Worm (Caenorhabditis elegans) whole organism, young adult: ENCODE measurements around the gene F46B6.12.

Source experiments
- B0035.1 ChIP-seq: sonication (generic microtip); optimal IDR thresholded peaks from 2 replicates; lab custom pipeline; 2016; ENCODE audit warnings: missing genetic modification characterization, mild to moderate bottlenecking, missing compliant biosample characterization, missing genotype, missing genetic modification reagents
- B0261.1 ChIP-seq: sonication (generic microtip); optimal IDR thresholded peaks from 2 replicates; lab custom pipeline; 2016; ENCODE audit warnings: mild to moderate bottlenecking, missing genetic modification characterization, moderate library complexity, missing compliant biosample characterization
- B0336.3 ChIP-seq: fragments of 200-800 bp; sonication (Bioruptor generic); IDR thresholded peaks from 2 replicates; pipeline ENCODE4 v1.3.6; 2022; ENCODE audit warnings: missing genetic modification characterization, missing compliant biosample characterization
- F23B12.7 ChIP-seq: sonication (generic microtip); optimal IDR thresholded peaks from 2 replicates; lab custom pipeline; 2017; ENCODE audit warnings: missing genetic modification characterization, mild to moderate bottlenecking, missing compliant biosample characterization, antibody characterized with exemption, moderate library complexity; ENCODE audit not compliant: insufficient read depth
- F33H1.4 ChIP-seq: fragments of 200-800 bp; sonication (Bioruptor generic); IDR thresholded peaks from 2 replicates; pipeline ENCODE4 v1.3.6; 2022; ENCODE audit warnings: missing genetic modification reagents, missing genetic modification characterization, missing compliant biosample characterization
- F37B4.10 ChIP-seq: fragments of 200-800 bp; sonication (Bioruptor generic); IDR thresholded peaks from 2 replicates; pipeline ENCODE4 v1.3.6; 2022; ENCODE audit warnings: missing genetic modification characterization, missing compliant biosample characterization
- F49E8.2 ChIP-seq: sonication (generic microtip); optimal IDR thresholded peaks from 3 replicates; lab custom pipeline; 2017; ENCODE audit warnings: missing genetic modification characterization, mild to moderate bottlenecking, missing compliant biosample characterization, antibody characterized with exemption, moderate library complexity; ENCODE audit not compliant: insufficient read depth
- F55B11.4 ChIP-seq: sonication (generic microtip); optimal IDR thresholded peaks from 2 replicates; lab custom pipeline; 2016; ENCODE audit warnings: missing compliant biosample characterization, missing genetic modification characterization, borderline replicate concordance; ENCODE audit not compliant: insufficient read depth
- F57C9.4 ChIP-seq: sonication (generic microtip); optimal IDR thresholded peaks from 2 replicates; lab custom pipeline; 2017; ENCODE audit warnings: mild to moderate bottlenecking, missing genetic modification characterization, missing compliant biosample characterization
- ZK185.1 ChIP-seq: sonication (generic microtip); optimal IDR thresholded peaks from 2 replicates; lab custom pipeline; 2016; ENCODE audit warnings: mild to moderate bottlenecking, missing genetic modification characterization, missing compliant biosample characterization; ENCODE audit not compliant: poor library complexity, severe bottlenecking
- ama-1 ChIP-seq, 3 experiments: fragments of 150-350 bp in 1 of 3; sonication (generic microtip) in 2 of 3; optimal IDR thresholded peaks; 2 replicates each; lab custom pipeline; 2014 to 2018; ENCODE audit warnings: missing biosample characterization in 2 of 3, missing genetic modification characterization in 2 of 3, missing genetic modification reagents in 2 of 3
- athp-1 ChIP-seq: sonication (generic microtip); optimal IDR thresholded peaks from 2 replicates; lab custom pipeline; 2017; ENCODE audit warnings: mild to moderate bottlenecking, missing genetic modification characterization, missing compliant biosample characterization
- attf-3 ChIP-seq: fragments of 200-800 bp; sonication (Bioruptor generic); conservative IDR thresholded peaks from 2 replicates; pipeline ENCODE4 v1.3.6; 2022; ENCODE audit warnings: missing genetic modification reagents, missing genetic modification characterization, missing compliant biosample characterization
- attf-5 ChIP-seq: fragments of 200-800 bp; sonication (Bioruptor generic); optimal IDR thresholded peaks from 2 replicates; lab custom pipeline; 2018; ENCODE audit warnings: mild to moderate bottlenecking, missing genetic modification characterization, missing compliant biosample characterization
- attf-6 ChIP-seq: fragments of 200-800 bp; sonication (Bioruptor generic); IDR thresholded peaks from 2 replicates; pipeline ENCODE4 v1.3.6; 2022; ENCODE audit warnings: missing genetic modification reagents, missing genetic modification characterization, missing compliant biosample characterization
- ccch-3 ChIP-seq: fragments of 200-800 bp; sonication (Bioruptor generic); optimal IDR thresholded peaks from 2 replicates; lab custom pipeline; 2018; ENCODE audit warnings: mild to moderate bottlenecking, missing genetic modification characterization, missing compliant biosample characterization
- cebp-1 ChIP-seq, 2 experiments: fragments of 200-800 bp in 1 of 2; sonication (Bioruptor generic) in 1 of 2; sonication (generic microtip) in 1 of 2; IDR thresholded peaks in 1 of 2; optimal IDR thresholded peaks in 1 of 2; 2 replicates each; pipeline versions ENCODE4 v1.3.6 to Lab custom; 2017 to 2022; ENCODE audit warnings: missing compliant biosample characterization in 2 of 2, missing genetic modification characterization in 2 of 2, mild to moderate bottlenecking in 1 of 2, missing genetic modification reagents in 1 of 2, moderate library complexity in 1 of 2
- ceh-40 ChIP-seq: fragments of 200-800 bp; sonication (Bioruptor generic); IDR thresholded peaks from 2 replicates; pipeline ENCODE4 v1.3.6; 2022; ENCODE audit warnings: missing genetic modification characterization, missing compliant biosample characterization
- chd-7 ChIP-seq: sonication (generic microtip); optimal IDR thresholded peaks from 2 replicates; lab custom pipeline; 2016; ENCODE audit warnings: mild to moderate bottlenecking, missing genetic modification characterization, moderate library complexity, missing compliant biosample characterization
- dox-1 ChIP-seq: fragments of 200-800 bp; sonication (Bioruptor generic); IDR thresholded peaks from 2 replicates; pipeline ENCODE4 v1.3.6; 2022; ENCODE audit warnings: missing genetic modification reagents, missing genetic modification characterization, missing compliant biosample characterization
- efl-1 ChIP-seq: fragments of 150-350 bp; optimal IDR thresholded peaks from 2 replicates; lab custom pipeline; 2014; ENCODE audit warnings: missing biosample characterization, missing genetic modification reagents, missing genetic modification characterization
- gei-17 ChIP-seq: fragments of 200-800 bp; sonication (Bioruptor generic); optimal IDR thresholded peaks from 2 replicates; lab custom pipeline; 2018; ENCODE audit warnings: mild to moderate bottlenecking, missing genetic modification characterization, missing compliant biosample characterization
- hlh-12 ChIP-seq: sonication (generic microtip); optimal IDR thresholded peaks from 2 replicates; lab custom pipeline; 2016; ENCODE audit warnings: missing genetic modification characterization, missing compliant biosample characterization
- hrde-1 ChIP-seq: sonication (generic microtip); optimal IDR thresholded peaks from 2 replicates; lab custom pipeline; 2016; ENCODE audit warnings: missing genetic modification characterization, mild to moderate bottlenecking, missing compliant biosample characterization, moderate library complexity, missing genotype, missing genetic modification reagents, borderline replicate concordance
- hsf-1 ChIP-seq: fragments of 200-800 bp; sonication (Bioruptor generic); IDR thresholded peaks from 2 replicates; pipeline ENCODE4 v1.3.6; 2022; ENCODE audit warnings: missing genetic modification reagents, missing genetic modification characterization, missing compliant biosample characterization
- lag-1 ChIP-seq: fragments of 200-800 bp; sonication (Bioruptor generic); IDR thresholded peaks from 2 replicates; pipeline ENCODE4 v1.3.6; 2022; ENCODE audit warnings: missing genetic modification reagents, missing genetic modification characterization, missing compliant biosample characterization
- let-607 ChIP-seq, 2 experiments: fragments of 200-800 bp in 1 of 2; sonication (Bioruptor generic) in 1 of 2; sonication (generic microtip) in 1 of 2; optimal IDR thresholded peaks; 2 replicates each; lab custom pipeline; 2016 to 2018; ENCODE audit warnings: mild to moderate bottlenecking in 2 of 2, missing compliant biosample characterization in 2 of 2, missing genetic modification characterization in 2 of 2, moderate library complexity in 2 of 2, missing genotype in 1 of 2
- lin-26 ChIP-seq: fragments of 200-800 bp; sonication (Bioruptor generic); IDR thresholded peaks from 2 replicates; pipeline ENCODE4 v1.3.6; 2022; ENCODE audit warnings: missing genetic modification reagents, missing genetic modification characterization, missing compliant biosample characterization
- lsl-1 ChIP-seq: fragments of 200-800 bp; sonication (Bioruptor generic); optimal IDR thresholded peaks from 2 replicates; lab custom pipeline; 2018; ENCODE audit warnings: mild to moderate bottlenecking, missing genetic modification characterization, moderate library complexity, missing compliant biosample characterization
- lsy-27 ChIP-seq: sonication (generic microtip); optimal IDR thresholded peaks from 2 replicates; lab custom pipeline; 2017; ENCODE audit warnings: missing genetic modification characterization, mild to moderate bottlenecking, missing compliant biosample characterization, antibody characterized with exemption, missing genotype, borderline replicate concordance; ENCODE audit not compliant: insufficient read depth
- madf-6 ChIP-seq: fragments of 200-800 bp; sonication (Bioruptor generic); IDR thresholded peaks from 2 replicates; pipeline ENCODE4 v1.3.6; 2022; ENCODE audit warnings: missing genetic modification reagents, missing genetic modification characterization, missing compliant biosample characterization
- madf-8 ChIP-seq: fragments of 200-800 bp; sonication (Bioruptor generic); conservative IDR thresholded peaks from 2 replicates; pipeline ENCODE4 v1.3.6; 2022; ENCODE audit warnings: missing genetic modification reagents, missing genetic modification characterization, missing compliant biosample characterization
- mcd-1 ChIP-seq: fragments of 200-800 bp; sonication (Bioruptor generic); IDR thresholded peaks from 2 replicates; pipeline ENCODE4 v1.3.6; 2022; ENCODE audit warnings: missing genetic modification reagents, missing genetic modification characterization, missing compliant biosample characterization
- mes-4 ChIP-seq: sonication (generic microtip); optimal IDR thresholded peaks from 2 replicates; lab custom pipeline; 2016; ENCODE audit warnings: missing genotype, missing genetic modification characterization, missing compliant biosample characterization
- mxl-1 ChIP-seq: sonication (generic microtip); optimal IDR thresholded peaks from 2 replicates; lab custom pipeline; 2016; ENCODE audit warnings: missing genetic modification characterization, missing compliant biosample characterization
- nfyb-1 ChIP-seq: fragments of 200-800 bp; sonication (Bioruptor generic); IDR thresholded peaks from 2 replicates; pipeline ENCODE4 v1.3.6; 2022; ENCODE audit warnings: missing genetic modification reagents, missing genetic modification characterization, missing compliant biosample characterization
- repo-1 ChIP-seq: sonication (generic microtip); optimal IDR thresholded peaks from 2 replicates; lab custom pipeline; 2017; ENCODE audit warnings: mild to moderate bottlenecking, missing genetic modification characterization, missing compliant biosample characterization
- rpc-1 ChIP-seq, 2 experiments: fragments of 150-350 bp in 1 of 2; sonication (generic microtip) in 1 of 2; optimal IDR thresholded peaks; 2 replicates each; lab custom pipeline; 2014 to 2018; ENCODE audit warnings: missing biosample characterization in 1 of 2, missing genetic modification characterization in 1 of 2, missing genetic modification reagents in 1 of 2, missing genotype in 1 of 2
- snpc-1.3 ChIP-seq: sonication (generic microtip); optimal IDR thresholded peaks from 2 replicates; lab custom pipeline; 2017; ENCODE audit warnings: missing genetic modification characterization, mild to moderate bottlenecking, missing compliant biosample characterization, antibody characterized with exemption, moderate library complexity, missing genotype, missing genetic modification reagents; ENCODE audit not compliant: insufficient read depth
- tbx-9 ChIP-seq: sonication (generic microtip); optimal IDR thresholded peaks from 2 replicates; lab custom pipeline; 2016; ENCODE audit warnings: borderline replicate concordance, missing genetic modification characterization, inconsistent platforms, missing compliant biosample characterization
- tlf-1 ChIP-seq: fragments of 200-800 bp; sonication (Bioruptor generic); optimal IDR thresholded peaks from 2 replicates; lab custom pipeline; 2018; ENCODE audit warnings: mild to moderate bottlenecking, missing genetic modification characterization, missing compliant biosample characterization
- ztf-22 ChIP-seq: fragments of 200-800 bp; sonication (Bioruptor generic); optimal IDR thresholded peaks from 2 replicates; lab custom pipeline; 2018; ENCODE audit warnings: mild to moderate bottlenecking, missing genetic modification characterization, moderate library complexity, missing compliant biosample characterization
- ztf-26 ChIP-seq: sonication (generic microtip); optimal IDR thresholded peaks from 2 replicates; lab custom pipeline; 2017; ENCODE audit warnings: missing genetic modification characterization, missing compliant biosample characterization
- ztf-28 ChIP-seq: fragments of 200-800 bp; sonication (Bioruptor generic); IDR thresholded peaks from 2 replicates; pipeline ENCODE4 v1.3.6; 2022; ENCODE audit warnings: missing genetic modification reagents, missing genetic modification characterization, missing compliant biosample characterization

F46B6.12 gene

ce11 chrV:9789657-9790261 is 14.1 kb upstream of the F46B6.12 start, which contains the start of gene ztf-7 (continued):
- TF ChIP-seq attf-6 (GFP tag; lab: Robert Waterston, UW) (0 out of 2 replicates have a peak, but pooled peaks have one; percentile 11), F33H1.4 (peak; percentile 62), B0035.1 (tag; lab: Kevin White, UChicago) (peak; percentile 77), chd-7 (tag; lab: Kevin White, UChicago) (peak; percentile 90), ztf-22 (peak; percentile 95), F37B4.10 (0 out of 2 replicates have a peak, but pooled peaks have one; percentile 78), F55B11.4 (tag; lab: Kevin White, UChicago) (no peak), B0336.3 (GFP tag; lab: Robert Waterston, UW) (peak; percentile 98), mxl-1 (tag; lab: Kevin White, UChicago) (no peak), hrde-1 (tag; lab: Kevin White, UChicago) (no peak), snpc-1.3 (tag; lab: Kevin White, UChicago) (no peak), ama-1 (optimal IDR thresholded peaks at IDR 0.05; lab: Kevin White, UChicago) (no peak), ama-1 (GFP tag; optimal IDR thresholded peaks at IDR 0.05; lab: Kevin White, UChicago) (no peak), hlh-12 (tag; lab: Kevin White, UChicago) (no peak), efl-1 (GFP tag; lab: Kevin White, UChicago) (peak; percentile 36), madf-6 (GFP tag; lab: Robert Waterston, UW) (peak; percentile 69), hsf-1 (peak; percentile 62; the same call in 1 of the 2 replicates), cebp-1 (GFP tag; IDR thresholded peaks at IDR 0.05; lab: Robert Waterston, UW) (peak; percentile 75), cebp-1 (tag; optimal IDR thresholded peaks at IDR 0.05; lab: Kevin White, UChicago) (peak; percentile 96), lin-26 (GFP tag; lab: Robert Waterston, UW) (no peak), ZK185.1 (peak; percentile 78), lsy-27 (tag; lab: Kevin White, UChicago) (no peak), lsl-1 (GFP tag; lab: Kevin White, UChicago) (peak; percentile 68), gei-17 (peak; percentile 89), mcd-1 (peak; percentile 92), dox-1 (peak; percentile 98), nfyb-1 (GFP tag; lab: Robert Waterston, UW) (peak; percentile 96), mes-4 (tag; lab: Kevin White, UChicago) (no peak), ztf-28 (GFP tag; lab: Robert Waterston, UW) (no peak), repo-1 (peak; percentile 96), athp-1 (tag; lab: Kevin White, UChicago) (peak; percentile 61), tbx-9 (no peak), F23B12.7 (peak; percentile 55), let-607 (tag; optimal IDR thresholded peaks at IDR 0.05; lab: Kevin White, UChicago) (peak; percentile 97 to 98), lag-1 (GFP tag; lab: Robert Waterston, UW) (0 out of 2 replicates have a peak, but pooled peaks have one; percentile 56), F57C9.4 (tag; lab: Kevin White, UChicago) (no peak), rpc-1 (optimal IDR thresholded peaks at IDR 0.05; lab: Kevin White, UChicago) (no peak), rpc-1 (tag; optimal IDR thresholded peaks at IDR 0.05; lab: Kevin White, UChicago) (no peak), attf-5 (GFP tag; lab: Kevin White, UChicago) (peak; percentile 97), B0261.1 (tag; lab: Kevin White, UChicago) (peak; percentile 12), madf-8 (GFP tag; lab: Robert Waterston, UW) (no peak), F49E8.2 (tag; lab: Kevin White, UChicago) (peak; percentile 3), tlf-1 (GFP tag; lab: Kevin White, UChicago) (peak; percentile 97), ccch-3 (GFP tag; lab: Kevin White, UChicago) (no peak), ztf-26 (tag; lab: Kevin White, UChicago) (peak; percentile 97), ceh-40 (GFP tag; lab: Robert Waterston, UW) (no peak), attf-3 (GFP tag; lab: Robert Waterston, UW) (peak; percentile 51; the same call in 1 of the 2 replicates)
